Fruit fly (Drosophila melanogaster): ENCODE measurements around the gene CG13258.

Gene CG13258

DNA sequence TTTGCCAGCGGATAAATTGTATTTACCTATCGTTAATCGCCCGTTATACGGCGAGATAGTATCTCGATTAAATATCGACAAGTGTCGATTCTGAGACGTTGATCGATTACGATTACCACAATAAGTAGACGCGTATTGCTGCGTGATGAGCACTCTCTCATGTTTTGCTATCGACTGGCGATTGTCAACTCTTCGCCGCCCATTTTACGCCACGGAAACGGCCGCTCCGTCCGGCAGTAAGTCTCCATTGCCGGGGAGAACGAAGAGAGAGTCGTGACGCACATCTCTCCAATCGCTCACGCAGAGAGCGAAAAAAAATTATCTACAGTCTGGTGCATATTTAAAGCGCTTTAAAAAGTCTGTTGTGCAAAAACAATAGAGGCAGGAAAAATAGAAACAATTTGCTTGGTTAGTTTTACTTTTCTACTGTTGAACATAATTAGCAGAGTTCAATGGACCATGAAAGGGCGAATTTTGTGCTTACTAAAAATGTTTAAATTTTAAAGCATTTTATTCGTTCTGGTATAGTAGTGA is 41.2 kb downstream of the CG13258 start, which contains the start of gene CG46309:
Gene CG46309, minus strand, starts transcription at position 191 of the 534 bp plus-strand sequence.
- TF ChIP-seq CG8301 (tag; optimal IDR thresholded peaks at IDR 0.05) = peak; percentile 31
- TF ChIP-seq CG17806 (tag; optimal IDR thresholded peaks at IDR 0.05) = peak; percentile 41
- TF ChIP-seq Ets98B (GFP tag; IDR thresholded peaks at IDR 0.05) = no peak
- peak; percentile 34 for TF ChIP-seq Pif1A (GFP tag; optimal IDR thresholded peaks at IDR 0.05)
- peak; percentile 1 for TF ChIP-seq Snoo (tag; optimal IDR thresholded peaks at IDR 0.05)

All from whole organism, pupa.